Fruit fly (Drosophila melanogaster) whole organism, embryonic: ENCODE data around the gene NitFhit.

Source experiments
- Asciz ChIP-seq: fragments of 200-800 bp; sonication (Bioruptor generic); optimal IDR thresholded peaks from 2 replicates; lab custom pipeline; 2017; ENCODE audit warnings: missing biosample characterization, mild to moderate bottlenecking, missing genetic modification characterization, missing genetic modification reagents
- Bdp1 ChIP-seq: fragments of 200-800 bp; sonication (Bioruptor generic); optimal IDR thresholded peaks from 3 replicates; lab custom pipeline; 2016; ENCODE audit warnings: missing biosample characterization, missing genetic modification characterization
- CG11696 ChIP-seq: fragments of 200-800 bp; sonication (Bioruptor generic); IDR thresholded peaks from 2 replicates; pipeline ENCODE4 v1.3.6; 2022; ENCODE audit warnings: missing biosample characterization, missing genetic modification characterization
- CG13287 ChIP-seq: fragments of 200-800 bp; sonication (Bioruptor generic); IDR thresholded peaks from 2 replicates; pipeline ENCODE4 v1.3.6; 2022; ENCODE audit warnings: missing biosample characterization, missing genetic modification characterization; ENCODE audit not compliant: partially characterized antibody
- CG14860 ChIP-seq: fragments of 200-800 bp; sonication (Bioruptor generic); IDR thresholded peaks from 3 replicates; pipeline ENCODE4 v1.3.6; 2022; ENCODE audit warnings: missing biosample characterization, missing genetic modification characterization; ENCODE audit not compliant: partially characterized antibody
- CG15696 ChIP-seq: fragments of 200-800 bp; sonication (Bioruptor generic); optimal IDR thresholded peaks from 2 replicates; lab custom pipeline; 2019; ENCODE audit warnings: missing biosample characterization, mild to moderate bottlenecking, missing genetic modification characterization, moderate library complexity
- CG16779 ChIP-seq: fragments of 200-800 bp; sonication (Bioruptor generic); IDR thresholded peaks from 2 replicates; pipeline ENCODE4 v1.3.6; 2022; ENCODE audit warnings: missing biosample characterization, missing genetic modification characterization
- CG17361 ChIP-seq: fragments of 200-800 bp; sonication (Bioruptor generic); IDR thresholded peaks from 3 replicates; pipeline ENCODE4 v1.3.6; 2022; ENCODE audit warnings: missing biosample characterization, missing genetic modification characterization
- CG17568 ChIP-seq: fragments of 200-800 bp; sonication (Bioruptor generic); optimal IDR thresholded peaks from 2 replicates; lab custom pipeline; 2018; ENCODE audit warnings: missing biosample characterization, mild to moderate bottlenecking, missing genetic modification characterization, moderate library complexity
- CG17829 ChIP-seq: fragments of 200-800 bp; optimal IDR thresholded peaks from 2 replicates; lab custom pipeline; 2019; ENCODE audit warnings: missing biosample characterization, mild to moderate bottlenecking, missing genetic modification characterization, moderate library complexity
- CG31388 ChIP-seq: fragments of 200-800 bp; sonication (Bioruptor generic); optimal IDR thresholded peaks from 2 replicates; lab custom pipeline; 2016; ENCODE audit warnings: missing biosample characterization, missing genetic modification characterization
- CG3407 ChIP-seq: fragments of 200-800 bp; sonication (Bioruptor generic); optimal IDR thresholded peaks from 2 replicates; lab custom pipeline; 2018; ENCODE audit warnings: missing biosample characterization, mild to moderate bottlenecking, missing genetic modification characterization
- CG8089 ChIP-seq: fragments of 200-800 bp; sonication (Bioruptor generic); optimal IDR thresholded peaks from 3 replicates; lab custom pipeline; 2016; ENCODE audit warnings: missing biosample characterization, missing genetic modification characterization
- CG8290 ChIP-seq, 3 experiments: fragments of 200-800 bp; sonication (Bioruptor generic); optimal IDR thresholded peaks; 2 replicates each; lab custom pipeline; 2016 to 2019; ENCODE audit warnings: missing biosample characterization in 3 of 3, missing genetic modification characterization in 3 of 3, mild to moderate bottlenecking in 2 of 3, moderate library complexity in 1 of 3
- CG8765 ChIP-seq: fragments of 200-800 bp; sonication (Bioruptor generic); IDR thresholded peaks from 2 replicates; pipeline ENCODE4 v1.3.6; 2022; ENCODE audit warnings: missing biosample characterization, missing genetic modification characterization
- CTCF ChIP-seq: fragments of 200-800 bp; sonication (Bioruptor generic); optimal IDR thresholded peaks from 2 replicates; lab custom pipeline; 2017; ENCODE audit warnings: missing biosample characterization, mild to moderate bottlenecking, missing genetic modification characterization, moderate library complexity
- CoRest ChIP-seq: fragments of 200-800 bp; sonication (Bioruptor generic); optimal IDR thresholded peaks from 3 replicates; lab custom pipeline; 2018; ENCODE audit warnings: missing biosample characterization, mild to moderate bottlenecking, missing genetic modification characterization, moderate library complexity
- Dp ChIP-seq: fragments of 200-800 bp; sonication (Bioruptor generic); optimal IDR thresholded peaks from 2 replicates; lab custom pipeline; 2018; ENCODE audit warnings: missing biosample characterization, mild to moderate bottlenecking, missing genetic modification characterization, moderate library complexity
- ERR ChIP-seq: fragments of 200-800 bp; sonication (Bioruptor generic); optimal IDR thresholded peaks from 2 replicates; lab custom pipeline; 2016; ENCODE audit warnings: missing biosample characterization, missing genetic modification characterization
- MTF-1 ChIP-seq: fragments of 200-800 bp; sonication (Bioruptor generic); optimal IDR thresholded peaks from 2 replicates; lab custom pipeline; 2018; ENCODE audit warnings: missing biosample characterization, mild to moderate bottlenecking, missing genetic modification characterization, borderline replicate concordance
- Med ChIP-seq: fragments of 200-800 bp; sonication (Bioruptor generic); peaks from one replicate; lab custom pipeline; 2016; ENCODE audit warnings: missing biosample characterization, missing genetic modification characterization, mild to moderate bottlenecking, inconsistent platforms, moderate library complexity
- Meics ChIP-seq: fragments of 200-800 bp; sonication (Bioruptor generic); optimal IDR thresholded peaks from 2 replicates; lab custom pipeline; 2017; ENCODE audit warnings: missing biosample characterization, mild to moderate bottlenecking, missing genetic modification characterization
- Mrtf ChIP-seq: fragments of 200-800 bp; sonication (Bioruptor generic); IDR thresholded peaks from 3 replicates; pipeline ENCODE4 v1.3.6; 2022; ENCODE audit warnings: missing biosample characterization, missing genetic modification characterization
- Neu2 ChIP-seq: fragments of 200-800 bp; sonication (Bioruptor generic); optimal IDR thresholded peaks from 3 replicates; lab custom pipeline; 2016; ENCODE audit warnings: missing biosample characterization, missing genetic modification characterization, borderline replicate concordance
- NfI ChIP-seq: fragments of 200-800 bp; sonication (Bioruptor generic); optimal IDR thresholded peaks from 3 replicates; lab custom pipeline; 2018; ENCODE audit warnings: missing biosample characterization, mild to moderate bottlenecking, missing genetic modification characterization, moderate library complexity
- Ptx1 ChIP-seq: fragments of 200-800 bp; sonication (Bioruptor generic); IDR thresholded peaks from 2 replicates; pipeline ENCODE4 v1.3.6; 2022; ENCODE audit warnings: missing biosample characterization, missing genetic modification characterization
- Stat92E ChIP-seq, 3 experiments: fragments of >200 bp in 2 of 3; fragments of 200-800 bp in 1 of 3; sonication (Bioruptor generic) in 1 of 3; optimal IDR thresholded peaks; 2 replicates each; lab custom pipeline; 2017 to 2019; ENCODE audit warnings: missing biosample characterization in 3 of 3, missing genetic modification characterization in 3 of 3, mild to moderate bottlenecking in 1 of 3, moderate library complexity in 1 of 3
- YL-1 ChIP-seq: fragments of 200-800 bp; sonication (Bioruptor generic); optimal IDR thresholded peaks from 3 replicates; lab custom pipeline; 2017; ENCODE audit warnings: missing biosample characterization, mild to moderate bottlenecking, missing genetic modification characterization
- bab2 ChIP-seq: fragments of 200-800 bp; sonication (Bioruptor generic); optimal IDR thresholded peaks from 2 replicates; lab custom pipeline; 2016; ENCODE audit warnings: missing biosample characterization, missing genetic modification characterization
- bsh ChIP-seq, 2 experiments: fragments of 200-800 bp; sonication (Bioruptor generic); optimal IDR thresholded peaks; 2 replicates each; lab custom pipeline; 2017 to 2018; ENCODE audit warnings: mild to moderate bottlenecking in 2 of 2, missing biosample characterization in 2 of 2, missing genetic modification characterization in 2 of 2, moderate library complexity in 1 of 2
- btn ChIP-seq: fragments of 200-800 bp; sonication (Bioruptor generic); optimal IDR thresholded peaks from 2 replicates; lab custom pipeline; 2016; ENCODE audit warnings: missing biosample characterization, missing genetic modification characterization
- cato ChIP-seq: fragments of 200-800 bp; sonication (Bioruptor generic); optimal IDR thresholded peaks from 2 replicates; lab custom pipeline; 2016; ENCODE audit warnings: missing biosample characterization, missing genetic modification characterization, borderline replicate concordance
- crc ChIP-seq: fragments of 200-800 bp; sonication (Bioruptor generic); optimal IDR thresholded peaks from 2 replicates; lab custom pipeline; 2016; ENCODE audit warnings: missing biosample characterization, missing genetic modification characterization
- dati ChIP-seq: fragments of 200-800 bp; sonication (Bioruptor generic); IDR thresholded peaks from 2 replicates; pipeline ENCODE4 v1.3.6; 2022; ENCODE audit warnings: missing biosample characterization, missing genetic modification characterization
- dmrt99B ChIP-seq: fragments of 200-800 bp; sonication (Bioruptor generic); optimal IDR thresholded peaks from 2 replicates; lab custom pipeline; 2018; ENCODE audit warnings: missing biosample characterization, mild to moderate bottlenecking, missing genetic modification characterization, moderate library complexity
- gfzf ChIP-seq: fragments of 200-800 bp; sonication (Bioruptor generic); optimal IDR thresholded peaks from 2 replicates; lab custom pipeline; 2016; ENCODE audit warnings: missing biosample characterization, mild to moderate bottlenecking, missing genetic modification characterization, moderate library complexity
- jigr1 ChIP-seq: fragments of 200-800 bp; sonication (Bioruptor generic); IDR thresholded peaks from 3 replicates; pipeline ENCODE4 v1.3.6; 2022; ENCODE audit warnings: missing biosample characterization, missing genetic modification characterization
- kah ChIP-seq: fragments of 200-800 bp; sonication (Bioruptor generic); optimal IDR thresholded peaks from 2 replicates; lab custom pipeline; 2018; ENCODE audit warnings: missing biosample characterization, mild to moderate bottlenecking, missing genetic modification characterization
- kay ChIP-seq: fragments of 200-800 bp; sonication (Bioruptor generic); optimal IDR thresholded peaks from 2 replicates; lab custom pipeline; 2016; ENCODE audit warnings: missing biosample characterization, missing genetic modification characterization
- klu ChIP-seq: fragments of 200-800 bp; sonication (Bioruptor generic); IDR thresholded peaks from 2 replicates; pipeline ENCODE4 v1.3.6; 2022; ENCODE audit warnings: missing biosample characterization, missing genetic modification characterization
- nmo ChIP-seq: fragments of 200-800 bp; sonication (Bioruptor generic); optimal IDR thresholded peaks from 2 replicates; lab custom pipeline; 2018; ENCODE audit warnings: missing biosample characterization, mild to moderate bottlenecking, missing genetic modification characterization, moderate library complexity
- nom ChIP-seq: fragments of 200-800 bp; sonication (Bioruptor generic); optimal IDR thresholded peaks from 2 replicates; lab custom pipeline; 2017; ENCODE audit warnings: missing biosample characterization, missing genetic modification characterization, mild to moderate bottlenecking, moderate library complexity, missing genetic modification reagents
- pros ChIP-seq: fragments of 200-800 bp; sonication (Bioruptor generic); optimal IDR thresholded peaks from 3 replicates; lab custom pipeline; 2019; ENCODE audit warnings: missing biosample characterization, mild to moderate bottlenecking, missing genetic modification characterization, moderate library complexity
- pzg ChIP-seq: fragments of 200-800 bp; sonication (Bioruptor generic); optimal IDR thresholded peaks from 3 replicates; lab custom pipeline; 2018; ENCODE audit warnings: missing biosample characterization, mild to moderate bottlenecking, missing genetic modification characterization, moderate library complexity
- sr ChIP-seq: fragments of 200-800 bp; sonication (Bioruptor generic); IDR thresholded peaks from 3 replicates; pipeline ENCODE4 v1.3.6; 2022; ENCODE audit warnings: missing biosample characterization, missing genetic modification characterization
- ssp ChIP-seq: fragments of 200-800 bp; sonication (Bioruptor generic); IDR thresholded peaks from 2 replicates; pipeline ENCODE4 v1.3.6; 2022; ENCODE audit warnings: missing biosample characterization, missing genetic modification characterization
- stwl ChIP-seq: fragments of 200-800 bp; sonication (Bioruptor generic); optimal IDR thresholded peaks from 3 replicates; lab custom pipeline; 2018; ENCODE audit warnings: missing biosample characterization, mild to moderate bottlenecking, missing genetic modification characterization, moderate library complexity
- toy ChIP-seq: fragments of 200-800 bp; sonication (Bioruptor generic); IDR thresholded peaks from 2 replicates; pipeline ENCODE4 v1.3.6; 2022; ENCODE audit warnings: missing biosample characterization, missing genetic modification characterization
- trem ChIP-seq: fragments of 200-800 bp; optimal IDR thresholded peaks from 3 replicates; lab custom pipeline; 2019; ENCODE audit warnings: missing biosample characterization, mild to moderate bottlenecking, missing genetic modification characterization, moderate library complexity
- wor ChIP-seq: fragments of 200-800 bp; sonication (Bioruptor generic); IDR thresholded peaks from 2 replicates; pipeline ENCODE4 v1.3.6; 2022; ENCODE audit warnings: missing biosample characterization, missing genetic modification characterization
- zf30C ChIP-seq: fragments of 200-800 bp; sonication (Bioruptor generic); optimal IDR thresholded peaks from 3 replicates; lab custom pipeline; 2018; ENCODE audit warnings: missing biosample characterization, mild to moderate bottlenecking, missing genetic modification characterization

The NitFhit gene

dm6 chr3L:211200-211599 lies 7.7 kb downstream of the NitFhit start, which contains the start of gene Prp4k (continued):
- TF ChIP-seq zf30C (GFP tag; lab: Kevin White, UChicago) (no peak), jigr1 (no peak; the same call in 2 of the 3 replicates), btn (GFP tag; lab: Kevin White, UChicago) (no peak), CG3407 (GFP tag; lab: Kevin White, UChicago) (no peak), CTCF (GFP tag; lab: Kevin White, UChicago) (peak; percentile 0), Stat92E (GFP tag; optimal IDR thresholded peaks at IDR 0.05; lab: Kevin White, UChicago) (peak in 1 of 3 experiments; percentile 33), Dp (peak; percentile 4), CG11696 (GFP tag; lab: Robert Waterston, UW) (no peak), CG15696 (no peak), pzg (GFP tag; lab: Kevin White, UChicago) (peak; percentile 50), crc (GFP tag; lab: Kevin White, UChicago) (no peak), CG31388 (GFP tag; lab: Kevin White, UChicago) (no peak), dati (GFP tag; lab: Robert Waterston, UW) (no peak), nmo (GFP tag; lab: Kevin White, UChicago) (no peak), dmrt99B (tag; lab: Kevin White, UChicago) (no peak), CG8089 (GFP tag; lab: Kevin White, UChicago) (no peak), CG17568 (GFP tag; lab: Kevin White, UChicago) (no peak), Neu2 (GFP tag; lab: Kevin White, UChicago) (no peak), bab2 (GFP tag; lab: Kevin White, UChicago) (no peak), Med (GFP tag; lab: Kevin White, UChicago) (peak; percentile 70), Mrtf (GFP tag; lab: Robert Waterston, UW) (no peak), Ptx1 (no peak), bsh (GFP tag; optimal IDR thresholded peaks at IDR 0.05; lab: Kevin White, UChicago) (no peak), stwl (peak; percentile 50), CG13287 (peak; percentile 44; the same call in 1 of the 2 replicates), NfI (no peak), gfzf (GFP tag; lab: Kevin White, UChicago) (peak; percentile 67), CG8290 (GFP tag; optimal IDR thresholded peaks at IDR 0.05; lab: Kevin White, UChicago) (no peak), CG8290 (tag; optimal IDR thresholded peaks at IDR 0.05; lab: Kevin White, UChicago) (no peak), toy (GFP tag; lab: Robert Waterston, UW) (no peak), CG14860 (GFP tag; lab: Robert Waterston, UW) (0 out of 3 replicates have a peak, but pooled peaks have one; percentile 26), CoRest (tag; lab: Kevin White, UChicago) (no peak), nom (GFP tag; lab: Kevin White, UChicago) (peak; percentile 49), CG17829 (tag; lab: Kevin White, UChicago) (peak; percentile 19), CG17361 (GFP tag; lab: Robert Waterston, UW) (no peak), Asciz (GFP tag; lab: Kevin White, UChicago) (no peak), ssp (GFP tag; lab: Robert Waterston, UW) (no peak), Meics (GFP tag; lab: Kevin White, UChicago) (no peak), Bdp1 (GFP tag; lab: Kevin White, UChicago) (no peak), ERR (no peak), sr (no peak), klu (GFP tag; lab: Robert Waterston, UW) (no peak), kah (GFP tag; lab: Kevin White, UChicago) (no peak), MTF-1 (GFP tag; lab: Kevin White, UChicago) (no peak), kay (GFP tag; lab: Kevin White, UChicago) (no peak), CG16779 (no peak), CG8765 (GFP tag; lab: Robert Waterston, UW) (no peak), YL-1 (peak; percentile 72), wor (GFP tag; lab: Robert Waterston, UW) (no peak), pros (GFP tag; lab: Kevin White, UChicago) (no peak), trem (tag; lab: Kevin White, UChicago) (peak; percentile 41), cato (GFP tag; lab: Kevin White, UChicago) (no peak)
